Worm (Caenorhabditis elegans) whole organism, L3 larva: ENCODE data around the gene C46F2.1.

Source experiments
- R02D3.7 ChIP-seq: fragments of 150-350 bp; optimal IDR thresholded peaks from 2 replicates; lab custom pipeline; 2014; ENCODE audit warnings: missing biosample characterization, missing genetic modification characterization
- ZK546.5 ChIP-seq: sonication (generic microtip); optimal IDR thresholded peaks from 2 replicates; lab custom pipeline; 2017; ENCODE audit warnings: missing biosample characterization, missing genetic modification characterization
- aly-2 ChIP-seq: fragments of 150-350 bp; optimal IDR thresholded peaks from 2 replicates; lab custom pipeline; 2014; ENCODE audit warnings: missing biosample characterization, missing genetic modification characterization
- ama-1 ChIP-seq: fragments of 150-350 bp; optimal IDR thresholded peaks from 2 replicates; lab custom pipeline; 2018
- ceh-16 ChIP-seq: sonication (generic microtip); optimal IDR thresholded peaks from 2 replicates; lab custom pipeline; 2017; ENCODE audit warnings: missing biosample characterization, missing genetic modification characterization
- ceh-28 ChIP-seq: fragments of 150-350 bp; optimal IDR thresholded peaks from 2 replicates; lab custom pipeline; 2014; ENCODE audit warnings: missing biosample characterization, missing genetic modification reagents, missing genetic modification characterization
- ceh-82 ChIP-seq: fragments of 150-350 bp; optimal IDR thresholded peaks from 2 replicates; lab custom pipeline; 2014; ENCODE audit warnings: missing biosample characterization, missing genetic modification characterization
- ceh-9 ChIP-seq: sonication (generic microtip); optimal IDR thresholded peaks from 2 replicates; lab custom pipeline; 2018; ENCODE audit warnings: missing biosample characterization, missing genetic modification characterization
- daf-12 ChIP-seq: fragments of 150-350 bp; optimal IDR thresholded peaks from 2 replicates; lab custom pipeline; 2014; ENCODE audit warnings: missing biosample characterization, missing genetic modification reagents, missing genetic modification characterization
- egl-27 ChIP-seq: sonication (generic microtip); optimal IDR thresholded peaks from 4 replicates; lab custom pipeline; 2017; ENCODE audit warnings: missing biosample characterization, missing genetic modification reagents, missing genetic modification characterization
- egl-5 ChIP-seq: fragments of 150-350 bp; optimal IDR thresholded peaks from 2 replicates; lab custom pipeline; 2017; ENCODE audit warnings: missing biosample characterization, missing genetic modification reagents, missing genetic modification characterization, inconsistent platforms
- elt-1 ChIP-seq: fragments of 150-350 bp; optimal IDR thresholded peaks from 2 replicates; lab custom pipeline; 2014; ENCODE audit warnings: missing biosample characterization, missing genetic modification characterization
- elt-2 ChIP-seq: sonication (generic microtip); optimal IDR thresholded peaks from 2 replicates; lab custom pipeline; 2016; ENCODE audit warnings: missing genetic modification reagents, mild to moderate bottlenecking, missing genetic modification characterization, missing compliant biosample characterization
- elt-3 ChIP-seq, 3 experiments: fragments of 150-350 bp in 1 of 3; sonication (generic microtip) in 2 of 3; optimal IDR thresholded peaks; 2 replicates in 2 of 3; 4 replicates in 1 of 3; lab custom pipeline; 2014 to 2017; ENCODE audit warnings: missing biosample characterization in 3 of 3, missing genetic modification characterization in 3 of 3
- eor-1 ChIP-seq, 2 experiments: fragments of 150-350 bp; optimal IDR thresholded peaks; 2 replicates each; lab custom pipeline; 2014 to 2018; ENCODE audit warnings: missing biosample characterization in 2 of 2, missing genetic modification characterization in 2 of 2
- fkh-10 ChIP-seq: sonication (generic microtip); optimal IDR thresholded peaks from 2 replicates; lab custom pipeline; 2017; ENCODE audit warnings: missing biosample characterization, missing genetic modification reagents, missing genetic modification characterization
- fkh-2 ChIP-seq: fragments of 150-350 bp; optimal IDR thresholded peaks from 2 replicates; lab custom pipeline; 2014; ENCODE audit warnings: missing biosample characterization, missing genetic modification reagents, missing genetic modification characterization
- fos-1 ChIP-seq: fragments of 150-350 bp; optimal IDR thresholded peaks from 2 replicates; lab custom pipeline; 2014; ENCODE audit warnings: missing biosample characterization, missing genetic modification characterization
- hmg-11 ChIP-seq: sonication (generic microtip); optimal IDR thresholded peaks from 2 replicates; lab custom pipeline; 2016; ENCODE audit warnings: missing genetic modification characterization, missing compliant biosample characterization
- jun-1 ChIP-seq: fragments of 150-350 bp; optimal IDR thresholded peaks from 2 replicates; lab custom pipeline; 2014; ENCODE audit warnings: missing biosample characterization, missing genetic modification reagents, missing genetic modification characterization
- lin-15B ChIP-seq: fragments of 150-350 bp; optimal IDR thresholded peaks from 2 replicates; lab custom pipeline; 2014; ENCODE audit warnings: missing biosample characterization, missing genetic modification characterization
- lin-39 ChIP-seq: fragments of 150-350 bp; optimal IDR thresholded peaks from 2 replicates; lab custom pipeline; 2018; ENCODE audit warnings: missing biosample characterization, missing genetic modification reagents, missing genetic modification characterization
- lsy-12 ChIP-seq: sonication (generic microtip); optimal IDR thresholded peaks from 2 replicates; lab custom pipeline; 2016; ENCODE audit warnings: mild to moderate bottlenecking, missing genetic modification characterization, missing compliant biosample characterization
- mdl-1 ChIP-seq: fragments of 150-350 bp; optimal IDR thresholded peaks from 2 replicates; lab custom pipeline; 2014; ENCODE audit warnings: missing biosample characterization, missing genetic modification characterization
- mml-1 ChIP-seq: fragments of 150-350 bp; sonication (generic microtip); optimal IDR thresholded peaks from 3 replicates; lab custom pipeline; 2014; ENCODE audit warnings: missing biosample characterization, missing genetic modification characterization
- nfya-1 ChIP-seq: sonication (generic microtip); optimal IDR thresholded peaks from 2 replicates; lab custom pipeline; 2017; ENCODE audit warnings: missing genetic modification characterization, mild to moderate bottlenecking, missing compliant biosample characterization, antibody characterized with exemption, moderate library complexity; ENCODE audit not compliant: insufficient read depth
- nhr-11 ChIP-seq: fragments of 150-350 bp; optimal IDR thresholded peaks from 2 replicates; lab custom pipeline; 2014; ENCODE audit warnings: missing biosample characterization, missing genetic modification characterization
- nhr-12 ChIP-seq: fragments of 150-350 bp; optimal IDR thresholded peaks from 2 replicates; lab custom pipeline; 2014; ENCODE audit warnings: missing biosample characterization, missing genetic modification characterization
- nhr-23 ChIP-seq: fragments of 150-350 bp; optimal IDR thresholded peaks from 2 replicates; lab custom pipeline; 2014; ENCODE audit warnings: missing biosample characterization, missing genetic modification reagents, missing genetic modification characterization
- nhr-237 ChIP-seq: fragments of 150-350 bp; optimal IDR thresholded peaks from 2 replicates; lab custom pipeline; 2014; ENCODE audit warnings: missing biosample characterization, missing genetic modification characterization
- nhr-25 ChIP-seq: sonication (generic microtip); optimal IDR thresholded peaks from 2 replicates; lab custom pipeline; 2017; ENCODE audit warnings: missing biosample characterization, missing genetic modification characterization
- nhr-28 ChIP-seq: fragments of 150-350 bp; optimal IDR thresholded peaks from 2 replicates; lab custom pipeline; 2014; ENCODE audit warnings: missing biosample characterization, missing genetic modification characterization
- nhr-43 ChIP-seq: sonication (generic microtip); optimal IDR thresholded peaks from 2 replicates; lab custom pipeline; 2016; ENCODE audit warnings: mild to moderate bottlenecking, missing genetic modification characterization, missing compliant biosample characterization; ENCODE audit not compliant: poor library complexity, severe bottlenecking
- nhr-67 ChIP-seq: fragments of 150-350 bp; optimal IDR thresholded peaks from 2 replicates; lab custom pipeline; 2014; ENCODE audit warnings: missing biosample characterization, missing genetic modification characterization
- nhr-76 ChIP-seq: fragments of 150-350 bp; sonication (generic microtip); optimal IDR thresholded peaks from 5 replicates; lab custom pipeline; 2014; ENCODE audit warnings: missing biosample characterization, missing genetic modification characterization
- nhr-77 ChIP-seq: fragments of 150-350 bp; optimal IDR thresholded peaks from 2 replicates; lab custom pipeline; 2014; ENCODE audit warnings: missing biosample characterization, missing genetic modification characterization
- pha-4 ChIP-seq: fragments of 150-350 bp; optimal IDR thresholded peaks from 2 replicates; lab custom pipeline; 2014; ENCODE audit warnings: missing biosample characterization, missing genetic modification reagents, missing genetic modification characterization
- pqm-1 ChIP-seq: fragments of 150-350 bp; optimal IDR thresholded peaks from 2 replicates; lab custom pipeline; 2017; ENCODE audit warnings: missing biosample characterization, missing genetic modification characterization, inconsistent platforms
- sea-2 ChIP-seq: fragments of 150-350 bp; sonication (generic microtip); optimal IDR thresholded peaks from 4 replicates; lab custom pipeline; 2014; ENCODE audit warnings: missing biosample characterization, missing genetic modification reagents, missing genetic modification characterization
- skn-1 ChIP-seq: fragments of 150-350 bp; optimal IDR thresholded peaks from 2 replicates; lab custom pipeline; 2014; ENCODE audit warnings: missing biosample characterization, missing genetic modification characterization
- snpc-4 ChIP-seq: fragments of 150-350 bp; optimal IDR thresholded peaks from 2 replicates; lab custom pipeline; 2014; ENCODE audit warnings: missing biosample characterization, missing genetic modification characterization
- tbx-2 ChIP-seq: sonication (generic microtip); optimal IDR thresholded peaks from 2 replicates; lab custom pipeline; 2016; ENCODE audit warnings: mild to moderate bottlenecking, missing genetic modification characterization, missing compliant biosample characterization
- unc-39 ChIP-seq: sonication (generic microtip); optimal IDR thresholded peaks from 4 replicates; lab custom pipeline; 2017; ENCODE audit warnings: missing biosample characterization, missing genetic modification characterization
- unc-62 ChIP-seq: fragments of 150-350 bp; sonication (generic microtip); optimal IDR thresholded peaks from 4 replicates; lab custom pipeline; 2014; ENCODE audit warnings: missing biosample characterization, missing genetic modification reagents, missing genetic modification characterization
- zag-1 ChIP-seq: fragments of 150-350 bp; optimal IDR thresholded peaks from 2 replicates; lab custom pipeline; 2014; ENCODE audit warnings: missing biosample characterization, missing genetic modification characterization
- ztf-11 ChIP-seq: fragments of 150-350 bp; optimal IDR thresholded peaks from 2 replicates; lab custom pipeline; 2014; ENCODE audit warnings: missing biosample characterization, missing genetic modification characterization
- ztf-4 ChIP-seq: fragments of 150-350 bp; optimal IDR thresholded peaks from 2 replicates; lab custom pipeline; 2014; ENCODE audit warnings: missing biosample characterization, missing genetic modification characterization

C46F2.1 gene

ce11 chrX:8030032-8030431 lies 47.8 kb upstream of the C46F2.1 start:
- TF ChIP-seq ama-1 (no peak), mml-1 (tag; lab: Kevin White, UChicago) (no peak), elt-3 (tag; optimal IDR thresholded peaks at IDR 0.05; lab: Kevin White, UChicago) (no peak), pqm-1 (tag; lab: Kevin White, UChicago) (no peak), nhr-76 (tag; lab: Kevin White, UChicago) (no peak), nhr-12 (tag; lab: Kevin White, UChicago) (no peak), nhr-11 (tag; lab: Kevin White, UChicago) (no peak), ceh-9 (no peak), aly-2 (tag; lab: Kevin White, UChicago) (no peak), daf-12 (tag; lab: Kevin White, UChicago) (no peak), tbx-2 (no peak), unc-39 (tag; lab: Kevin White, UChicago) (no peak), ceh-82 (tag; lab: Kevin White, UChicago) (no peak)

- TF ChIP-seq unc-39 (tag; lab: Kevin White, UChicago), result no peak
- TF ChIP-seq fos-1, result peak; percentile 88
- peak; percentile 91 for TF ChIP-seq egl-27 (tag; lab: Kevin White, UChicago)
- TF ChIP-seq mml-1 (tag; lab: Kevin White, UChicago), result no peak
- TF ChIP-seq nhr-12 (tag; lab: Kevin White, UChicago), result peak; percentile 36
- peak; percentile 96 for TF ChIP-seq pha-4
- TF ChIP-seq tbx-2, result peak; percentile 99
- TF ChIP-seq elt-2, result peak; percentile 84
- TF ChIP-seq sea-2 (GFP tag; lab: Kevin White, UChicago), result no peak
- peak; percentile 72 for TF ChIP-seq daf-12 (tag; lab: Kevin White, UChicago)
- TF ChIP-seq egl-5 (tag; lab: Kevin White, UChicago), result peak; percentile 59
- TF ChIP-seq ztf-4 (tag; lab: Kevin White, UChicago), result peak; percentile 94
- peak; percentile 99 for TF ChIP-seq jun-1 (tag; lab: Kevin White, UChicago)
- peak; percentile 94 for TF ChIP-seq pqm-1 (tag; lab: Kevin White, UChicago)
- TF ChIP-seq mdl-1 (tag; lab: Kevin White, UChicago), result peak; percentile 84
- TF ChIP-seq lsy-12 (tag; lab: Kevin White, UChicago), result peak; percentile 97
- TF ChIP-seq fkh-10 (GFP tag; lab: Kevin White, UChicago), result peak; percentile 94
- peak; percentile 100 for TF ChIP-seq nhr-23 (tag; lab: Kevin White, UChicago)
- peak; percentile 91 for TF ChIP-seq nhr-76 (tag; lab: Kevin White, UChicago)
- peak; percentile 92 for TF ChIP-seq aly-2 (tag; lab: Kevin White, UChicago)
- no peak for TF ChIP-seq nhr-67 (tag; lab: Kevin White, UChicago)
- TF ChIP-seq ama-1, result no peak
- peak; percentile 96 for TF ChIP-seq nfya-1 (tag; lab: Kevin White, UChicago)
- TF ChIP-seq zag-1 (tag; lab: Kevin White, UChicago), result peak; percentile 94
- peak; percentile 75 to 97 (median 90) for TF ChIP-seq elt-3 (tag; optimal IDR thresholded peaks at IDR 0.05; lab: Kevin White, UChicago)
- TF ChIP-seq nhr-25 (tag; lab: Kevin White, UChicago), result peak; percentile 99
- no peak for TF ChIP-seq ceh-9
- TF ChIP-seq lin-39 (tag; lab: Kevin White, UChicago), result peak; percentile 96
- peak in 1 of 2 experiments; percentile 87 for TF ChIP-seq eor-1 (tag; optimal IDR thresholded peaks at IDR 0.05; lab: Kevin White, UChicago)
- TF ChIP-seq ZK546.5, result peak; percentile 66
- TF ChIP-seq nhr-28 (tag; lab: Kevin White, UChicago), result peak; percentile 94
- peak; percentile 98 for TF ChIP-seq nhr-77 (tag; lab: Kevin White, UChicago)
- peak; percentile 93 for TF ChIP-seq hmg-11
- TF ChIP-seq nhr-43 (tag; lab: Kevin White, UChicago), result peak; percentile 99
- peak; percentile 100 for TF ChIP-seq ceh-28 (tag; lab: Kevin White, UChicago)
- TF ChIP-seq R02D3.7 (tag; lab: Kevin White, UChicago), result peak; percentile 92
- peak; percentile 96 for TF ChIP-seq snpc-4 (tag; lab: Kevin White, UChicago)
- peak; percentile 98 for TF ChIP-seq skn-1 (tag; lab: Kevin White, UChicago)
- TF ChIP-seq fkh-2 (tag; lab: Kevin White, UChicago), result peak; percentile 24
- TF ChIP-seq ceh-16 (tag; lab: Kevin White, UChicago), result peak; percentile 80
- peak; percentile 68 for TF ChIP-seq ztf-11 (tag; lab: Kevin White, UChicago)
- TF ChIP-seq lin-15B (tag; lab: Kevin White, UChicago), result peak; percentile 24
- peak; percentile 90 for TF ChIP-seq elt-1 (tag; lab: Kevin White, UChicago)
- TF ChIP-seq nhr-11 (tag; lab: Kevin White, UChicago), result peak; percentile 99
- peak; percentile 98 for TF ChIP-seq ceh-82 (tag; lab: Kevin White, UChicago)
- TF ChIP-seq nhr-237 (tag; lab: Kevin White, UChicago), result peak; percentile 65
- peak; percentile 91 for TF ChIP-seq unc-62 (GFP tag; lab: Kevin White, UChicago)
Measured at ce11 chrX:8036219-8036883, 41.5 kb upstream of the C46F2.1 start.
